Worm (Caenorhabditis elegans) whole organism, early embryonic: ENCODE results near the gene egas-3.
A peak's percentile ranks its signal among the peaks of the same experiment; 100 is the strongest.

Experiments used
- B0310.2 ChIP-seq: sonication (generic microtip); optimal IDR thresholded peaks from 2 replicates; lab custom pipeline; 2016; ENCODE audit warnings: mild to moderate bottlenecking, missing genetic modification characterization, missing compliant biosample characterization
- F13C5.2 ChIP-seq: sonication (generic microtip); optimal IDR thresholded peaks from 2 replicates; lab custom pipeline; 2017; ENCODE audit warnings: mild to moderate bottlenecking, missing genetic modification characterization, inconsistent platforms, missing compliant biosample characterization
- aly-1 ChIP-seq: sonication (generic microtip); optimal IDR thresholded peaks from 2 replicates; lab custom pipeline; 2016; ENCODE audit warnings: missing genetic modification characterization, missing compliant biosample characterization
- ama-1 ChIP-seq: fragments of 150-350 bp; optimal IDR thresholded peaks from 2 replicates; lab custom pipeline; 2014
- ceh-13 ChIP-seq: fragments of 200-800 bp; sonication (Bioruptor generic); optimal IDR thresholded peaks from 2 replicates; lab custom pipeline; 2018; ENCODE audit warnings: mild to moderate bottlenecking, missing genetic modification characterization, missing compliant biosample characterization
- ceh-36 ChIP-seq: sonication (generic microtip); optimal IDR thresholded peaks from 2 replicates; lab custom pipeline; 2016; ENCODE audit warnings: missing genetic modification characterization, inconsistent platforms, missing compliant biosample characterization
- ets-7 ChIP-seq: sonication (generic microtip); optimal IDR thresholded peaks from 2 replicates; lab custom pipeline; 2016; ENCODE audit warnings: missing genotype, missing genetic modification characterization, missing compliant biosample characterization
- flt-1 ChIP-seq: fragments of 200-800 bp; sonication (Bioruptor generic); IDR thresholded peaks from 2 replicates; pipeline ENCODE4 v1.3.6; 2022; ENCODE audit warnings: missing genetic modification characterization, missing compliant biosample characterization
- hmbx-1 ChIP-seq: sonication (generic microtip); optimal IDR thresholded peaks from 2 replicates; lab custom pipeline; 2016; ENCODE audit warnings: mild to moderate bottlenecking, missing genetic modification characterization, missing compliant biosample characterization
- hmg-4 ChIP-seq: fragments of 200-800 bp; sonication (Bioruptor generic); optimal IDR thresholded peaks from 2 replicates; lab custom pipeline; 2018; ENCODE audit warnings: mild to moderate bottlenecking, missing genetic modification characterization, missing compliant biosample characterization
- hnd-1 ChIP-seq: sonication (generic microtip); optimal IDR thresholded peaks from 2 replicates; lab custom pipeline; 2016; ENCODE audit warnings: missing genetic modification characterization, missing compliant biosample characterization
- pes-1 ChIP-seq: fragments of 200-800 bp; sonication (Bioruptor generic); IDR thresholded peaks from 2 replicates; pipeline ENCODE4 v1.3.6; 2022; ENCODE audit warnings: missing genetic modification reagents, missing genetic modification characterization, missing compliant biosample characterization
- scrt-1 ChIP-seq: fragments of 200-800 bp; sonication (Bioruptor generic); IDR thresholded peaks from 2 replicates; pipeline ENCODE4 v1.3.6; 2022; ENCODE audit warnings: missing genetic modification characterization, missing compliant biosample characterization
- sea-1 ChIP-seq: fragments of 200-800 bp; sonication (Bioruptor generic); conservative IDR thresholded peaks from 2 replicates; pipeline ENCODE4 v1.3.6; 2022; ENCODE audit warnings: missing genetic modification characterization, missing compliant biosample characterization
- tbx-11 ChIP-seq: fragments of 200-800 bp; sonication (Bioruptor generic); IDR thresholded peaks from 2 replicates; pipeline ENCODE4 v1.3.6; 2022; ENCODE audit warnings: missing genetic modification characterization, missing compliant biosample characterization
- tbx-37 ChIP-seq: fragments of 200-800 bp; sonication (Bioruptor generic); conservative IDR thresholded peaks from 2 replicates; pipeline ENCODE4 v1.3.6; 2022; ENCODE audit warnings: missing genetic modification reagents, missing genetic modification characterization, missing compliant biosample characterization
- tra-4 ChIP-seq: sonication (generic microtip); optimal IDR thresholded peaks from 2 replicates; lab custom pipeline; 2017; ENCODE audit warnings: missing genetic modification characterization, missing compliant biosample characterization

egas-3 gene

DNA sequence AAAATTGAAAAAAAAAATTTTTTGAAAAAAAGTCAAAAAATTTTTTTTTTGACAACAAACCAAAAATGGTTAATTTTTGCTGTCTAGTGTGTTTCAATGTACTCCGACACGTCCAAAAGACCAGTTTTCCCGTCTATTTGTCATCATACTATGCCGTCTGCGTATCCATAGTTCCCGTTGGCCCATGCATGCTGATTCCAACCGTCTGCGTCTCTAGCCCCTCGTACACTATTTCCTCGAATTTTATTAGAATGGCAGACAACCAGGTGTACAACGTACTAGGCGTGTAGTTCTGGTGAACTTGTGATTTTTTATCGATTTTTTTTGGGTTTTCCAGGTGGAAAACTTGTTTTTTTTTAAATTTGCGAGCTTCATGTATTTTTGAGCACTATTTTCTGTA is 21.6 kb downstream of the egas-3 start:
- TF ChIP-seq ceh-36 (no peak), pes-1 (GFP tag; lab: Robert Waterston, UW) (no peak), tbx-11 (GFP tag; lab: Robert Waterston, UW) (no peak), ama-1 (lab: Kevin White, UChicago) (no peak), ceh-13 (no peak)

DNA sequence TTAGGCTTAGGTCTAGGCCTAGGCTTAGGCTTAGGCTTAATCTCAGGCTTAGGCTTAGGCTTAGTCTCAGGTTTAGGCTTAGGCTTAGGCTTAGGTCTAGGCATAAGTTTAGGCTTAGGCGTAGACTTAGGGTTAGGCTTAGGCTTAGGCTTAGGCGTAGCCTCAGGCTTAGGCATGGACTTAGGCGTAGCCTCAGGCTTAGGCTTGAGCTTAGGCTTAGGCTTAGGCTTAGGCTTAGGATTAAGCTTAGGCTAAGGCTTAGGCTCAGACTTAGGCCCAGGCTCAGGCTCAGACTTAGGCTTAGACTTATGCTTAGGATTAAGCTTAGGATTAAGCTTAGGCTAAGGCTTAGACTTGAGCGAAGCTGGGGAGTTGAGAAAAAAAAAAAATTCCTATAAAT is 23.0 kb downstream of the egas-3 start:
- TF ChIP-seq flt-1 (GFP tag; lab: Robert Waterston, UW) (no peak), ceh-36 (peak; percentile 96), ceh-13 (no peak), hnd-1 (tag; lab: Kevin White, UChicago) (no peak), B0310.2 (tag; lab: Kevin White, UChicago) (no peak)

DNA sequence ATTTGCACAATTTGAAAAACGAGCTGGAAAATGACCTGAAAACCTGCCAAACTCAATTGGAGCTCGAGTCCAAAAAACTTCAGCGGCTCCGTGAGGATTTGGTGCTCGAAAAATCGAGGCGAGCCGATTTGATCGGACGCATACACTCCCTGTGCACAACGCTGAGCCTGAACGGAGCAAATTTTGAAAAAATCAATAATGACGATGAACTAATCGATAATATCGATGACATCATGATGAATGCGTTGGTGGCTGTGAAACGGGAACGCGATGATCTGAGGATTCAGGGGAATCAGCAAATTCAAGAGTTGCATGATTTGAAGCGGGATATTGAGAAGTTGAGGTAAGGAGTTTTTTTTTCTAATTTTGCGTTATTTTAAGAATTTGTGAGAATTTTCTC is 30.6 kb downstream of the egas-3 start:
- TF ChIP-seq ceh-36 (no peak), B0310.2 (tag; lab: Kevin White, UChicago) (no peak), pes-1 (GFP tag; lab: Robert Waterston, UW) (no peak), flt-1 (GFP tag; lab: Robert Waterston, UW) (no peak), tbx-11 (GFP tag; lab: Robert Waterston, UW) (no peak), sea-1 (GFP tag; lab: Robert Waterston, UW) (no peak), tbx-37 (no peak), hmbx-1 (tag; lab: Kevin White, UChicago) (no peak), ceh-13 (no peak), ets-7 (no peak), hnd-1 (tag; lab: Kevin White, UChicago) (no peak), aly-1 (no peak), F13C5.2 (tag; lab: Kevin White, UChicago) (no peak), scrt-1 (GFP tag; lab: Robert Waterston, UW) (no peak), tra-4 (tag; lab: Kevin White, UChicago) (no peak), hmg-4 (GFP tag; lab: Kevin White, UChicago) (no peak), ama-1 (lab: Kevin White, UChicago) (no peak)

DNA sequence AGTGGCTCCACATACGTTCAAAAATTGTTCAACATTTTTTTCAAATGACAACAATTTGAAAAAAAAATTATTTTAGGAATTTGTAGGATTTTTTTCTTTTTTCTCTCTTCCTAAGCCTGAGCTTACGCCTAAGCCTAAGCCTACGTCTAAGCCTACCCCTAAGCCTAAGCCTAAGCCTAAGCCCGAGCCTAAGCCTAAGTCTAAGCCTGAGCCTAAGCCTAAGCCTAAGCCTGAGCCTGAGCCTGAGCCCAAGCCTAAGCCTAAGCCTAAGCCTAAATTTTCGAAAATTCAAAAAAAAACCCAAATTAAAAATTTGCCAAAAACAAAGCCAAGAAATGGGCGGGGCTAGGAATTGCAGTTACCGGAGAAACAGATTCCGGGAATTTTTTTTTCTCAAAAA is 38.4 kb downstream of the egas-3 start:
- TF ChIP-seq aly-1 (no peak), ceh-36 (peak; percentile 83)

DNA sequence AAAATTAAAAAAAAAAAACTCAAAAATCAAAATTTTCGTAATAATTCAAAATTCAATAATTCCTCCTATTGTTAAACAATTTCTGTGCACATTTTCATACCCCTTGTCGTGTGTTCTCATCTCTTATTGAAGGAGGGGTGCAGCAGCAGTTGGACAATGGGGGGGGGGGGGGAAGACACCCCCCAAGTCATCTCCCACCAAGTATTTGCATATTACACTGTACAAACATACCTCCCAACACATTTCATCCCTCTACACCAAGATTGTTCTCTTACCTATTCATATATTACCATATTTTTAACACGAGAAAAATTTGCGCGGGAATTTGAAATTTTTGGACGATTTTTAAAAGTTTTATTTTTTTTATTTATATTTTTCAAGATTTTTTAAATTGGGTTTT is 39.9 kb downstream of the egas-3 start:
- no peak for TF ChIP-seq sea-1 (GFP tag; lab: Robert Waterston, UW)
- TF ChIP-seq ceh-36: no peak
- TF ChIP-seq tbx-11 (GFP tag; lab: Robert Waterston, UW): no peak
- TF ChIP-seq tra-4 (tag; lab: Kevin White, UChicago): no peak
- TF ChIP-seq hnd-1 (tag; lab: Kevin White, UChicago): no peak
- no peak for TF ChIP-seq tbx-37
- no peak for TF ChIP-seq B0310.2 (tag; lab: Kevin White, UChicago)
- TF ChIP-seq flt-1 (GFP tag; lab: Robert Waterston, UW): no peak
- TF ChIP-seq ets-7: no peak

DNA sequence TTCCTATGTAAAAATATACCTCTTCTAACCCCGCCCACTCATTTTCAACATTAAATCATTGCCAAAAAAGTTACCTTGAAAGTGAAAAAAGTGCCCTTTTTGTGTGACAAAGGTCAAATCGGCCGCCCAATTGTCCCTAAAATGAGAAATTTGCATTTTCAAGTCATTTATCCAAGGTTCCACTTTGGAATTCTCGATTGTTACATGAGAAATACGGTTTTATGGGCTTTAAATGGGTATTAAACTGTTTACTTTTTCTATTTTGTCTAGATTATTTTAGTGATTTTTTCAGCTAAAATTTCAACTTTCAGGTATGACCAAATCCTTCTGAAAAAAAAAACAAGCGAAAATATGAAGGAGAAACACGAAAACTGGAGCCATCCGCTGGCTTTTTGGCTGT is 43.7 kb downstream of the egas-3 start, which contains the start of gene grdn-1:
Gene grdn-1 (plus strand): TSS at position 301 of the 400 bp plus-strand sequence.
- no peak for TF ChIP-seq hnd-1 (tag; lab: Kevin White, UChicago)
- TF ChIP-seq F13C5.2 (tag; lab: Kevin White, UChicago): no peak
- TF ChIP-seq ets-7: no peak
- no peak for TF ChIP-seq ceh-13
- TF ChIP-seq scrt-1 (GFP tag; lab: Robert Waterston, UW): no peak
- no peak for TF ChIP-seq hmbx-1 (tag; lab: Kevin White, UChicago)
- TF ChIP-seq tbx-37: no peak
- no peak for TF ChIP-seq flt-1 (GFP tag; lab: Robert Waterston, UW)
- no peak for TF ChIP-seq ceh-36
- no peak for TF ChIP-seq ama-1 (lab: Kevin White, UChicago)

DNA sequence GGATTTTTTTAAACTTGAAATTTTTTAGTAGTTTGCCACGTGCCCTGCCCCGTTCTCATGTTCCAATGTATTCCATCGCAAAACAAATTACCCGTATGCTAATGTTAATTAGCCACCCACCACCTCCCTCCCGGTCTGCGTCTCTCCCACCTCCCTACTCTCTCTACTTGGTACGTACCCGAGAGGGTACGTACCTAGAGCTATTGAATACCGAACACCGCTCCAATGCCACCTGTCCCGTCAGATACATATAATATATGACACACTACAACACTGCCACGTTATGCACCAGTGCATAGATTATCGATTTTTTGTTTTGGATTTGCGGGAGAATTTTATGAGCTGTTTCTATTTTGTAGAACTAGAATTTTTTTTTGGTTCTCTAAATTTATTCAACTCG is 46.6 kb downstream of the egas-3 start:
- peak; percentile 7 for TF ChIP-seq F13C5.2 (tag; lab: Kevin White, UChicago)
- peak; percentile 33 for TF ChIP-seq hmg-4 (GFP tag; lab: Kevin White, UChicago)
- no peak for TF ChIP-seq tbx-37

DNA sequence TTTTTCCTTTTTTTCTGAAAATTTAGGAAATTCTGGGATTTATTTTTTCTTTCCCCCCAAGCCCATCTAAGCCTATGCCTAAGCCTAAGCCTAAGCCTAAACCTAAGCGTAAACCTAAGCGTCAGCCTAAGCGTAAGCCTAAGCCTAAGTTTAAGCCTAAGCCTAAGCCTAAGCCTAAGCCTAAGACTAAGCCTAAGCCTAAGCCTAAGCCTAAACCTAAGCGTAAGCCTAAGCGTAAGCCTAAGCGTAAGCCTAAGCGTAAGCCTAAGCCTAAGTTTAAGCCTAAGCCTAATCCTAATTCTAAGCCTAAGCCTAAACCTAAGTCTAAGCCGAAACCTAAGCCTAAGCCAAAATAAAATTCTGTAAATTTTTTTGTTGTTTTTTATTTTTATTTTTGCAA is 48.2 kb downstream of the egas-3 start:
- no peak for TF ChIP-seq tra-4 (tag; lab: Kevin White, UChicago)
- no peak for TF ChIP-seq flt-1 (GFP tag; lab: Robert Waterston, UW)
- no peak for TF ChIP-seq hmg-4 (GFP tag; lab: Kevin White, UChicago)
- TF ChIP-seq ceh-36: peak; percentile 90
- TF ChIP-seq tbx-11 (GFP tag; lab: Robert Waterston, UW): no peak

DNA sequence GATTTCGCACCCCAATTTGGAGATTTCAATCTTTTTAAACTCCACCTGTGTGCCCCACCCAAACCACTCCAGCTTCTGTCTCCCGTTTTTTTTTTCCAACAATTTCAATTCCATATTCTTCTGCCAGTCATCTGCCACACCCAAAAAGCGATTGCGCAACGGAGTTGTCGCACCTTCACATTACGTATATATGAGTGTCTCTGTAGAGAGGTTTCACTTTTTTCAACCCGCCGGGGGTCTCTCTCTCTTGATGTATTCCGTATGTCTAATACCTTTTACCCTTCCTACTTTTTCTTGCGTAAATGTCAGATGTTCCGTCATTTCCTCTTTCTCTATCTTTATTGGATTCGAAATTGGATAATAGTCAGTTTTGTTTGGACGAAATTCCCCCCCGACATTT is 49.2 kb downstream of the egas-3 start:
- TF ChIP-seq tbx-37 (no peak), hmbx-1 (tag; lab: Kevin White, UChicago) (no peak), F13C5.2 (tag; lab: Kevin White, UChicago) (no peak), tbx-11 (GFP tag; lab: Robert Waterston, UW) (no peak), B0310.2 (tag; lab: Kevin White, UChicago) (no peak), aly-1 (no peak), scrt-1 (GFP tag; lab: Robert Waterston, UW) (no peak), ceh-36 (no peak), ceh-13 (no peak), flt-1 (GFP tag; lab: Robert Waterston, UW) (no peak), hnd-1 (tag; lab: Kevin White, UChicago) (no peak), hmg-4 (GFP tag; lab: Kevin White, UChicago) (no peak), ama-1 (lab: Kevin White, UChicago) (no peak), pes-1 (GFP tag; lab: Robert Waterston, UW) (no peak)
